Fruit fly (Drosophila melanogaster) whole organism, embryonic: ENCODE results near the gene CG7653.
A peak's percentile ranks its signal among the peaks of the same experiment; 100 is the strongest.

Experiments used
- Abd-B ChIP-seq: fragments of 200-800 bp; sonication (Bioruptor generic); optimal IDR thresholded peaks from 2 replicates; lab custom pipeline; 2018; ENCODE audit warnings: missing biosample characterization, mild to moderate bottlenecking, missing genetic modification characterization, moderate library complexity
- Ada2b ChIP-seq: fragments of 200-800 bp; sonication (Bioruptor generic); IDR thresholded peaks from 2 replicates; pipeline ENCODE4 v1.3.6; 2022; ENCODE audit warnings: missing biosample characterization, missing genetic modification characterization
- Blimp-1 ChIP-seq: fragments of 200-800 bp; sonication (Bioruptor generic); optimal IDR thresholded peaks from 3 replicates; lab custom pipeline; 2018; ENCODE audit warnings: missing biosample characterization, missing genetic modification characterization, mild to moderate bottlenecking, moderate library complexity, missing genetic modification reagents
- Bteb2 ChIP-seq: fragments of 200-800 bp; sonication (Bioruptor generic); optimal IDR thresholded peaks from 2 replicates; lab custom pipeline; 2016; ENCODE audit warnings: missing biosample characterization, missing genetic modification characterization
- C15 ChIP-seq: fragments of 200-800 bp; sonication (Bioruptor generic); IDR thresholded peaks from 3 replicates; pipeline ENCODE4 v1.3.6; 2022; ENCODE audit warnings: missing biosample characterization, missing genetic modification characterization
- CG10462 ChIP-seq: fragments of 200-800 bp; sonication (Bioruptor generic); optimal IDR thresholded peaks from 2 replicates; lab custom pipeline; 2016; ENCODE audit warnings: missing biosample characterization, missing genetic modification characterization
- CG13296 ChIP-seq: fragments of 200-800 bp; sonication (Bioruptor generic); optimal IDR thresholded peaks from 3 replicates; lab custom pipeline; 2018; ENCODE audit warnings: missing biosample characterization, mild to moderate bottlenecking, missing genetic modification characterization
- CG14050 ChIP-seq: fragments of 200-800 bp; sonication (Bioruptor generic); IDR thresholded peaks from 3 replicates; pipeline ENCODE4 v1.3.6; 2022; ENCODE audit warnings: missing biosample characterization, missing genetic modification characterization
- CG15269 ChIP-seq: fragments of 200-800 bp; sonication (Bioruptor generic); optimal IDR thresholded peaks from 2 replicates; lab custom pipeline; 2018; ENCODE audit warnings: missing biosample characterization, mild to moderate bottlenecking, missing genetic modification characterization, moderate library complexity
- CG16815 ChIP-seq: fragments of 200-800 bp; sonication (Bioruptor generic); optimal IDR thresholded peaks from 3 replicates; lab custom pipeline; 2017; ENCODE audit warnings: missing biosample characterization, mild to moderate bottlenecking, missing genetic modification characterization
- CG17802 ChIP-seq: fragments of 200-800 bp; sonication (Bioruptor generic); optimal IDR thresholded peaks from 2 replicates; lab custom pipeline; 2018; ENCODE audit warnings: missing biosample characterization, mild to moderate bottlenecking, missing genetic modification characterization, moderate library complexity
- CG2116 ChIP-seq: fragments of 200-800 bp; sonication (Bioruptor generic); optimal IDR thresholded peaks from 3 replicates; lab custom pipeline; 2018; ENCODE audit warnings: missing biosample characterization, mild to moderate bottlenecking, missing genetic modification characterization
- CG2120 ChIP-seq: fragments of 200-800 bp; sonication (Bioruptor generic); optimal IDR thresholded peaks from 3 replicates; lab custom pipeline; 2016; ENCODE audit warnings: missing biosample characterization, missing genetic modification characterization
- CG3065 ChIP-seq: fragments of 200-800 bp; sonication (Bioruptor generic); optimal IDR thresholded peaks from 2 replicates; lab custom pipeline; 2016; ENCODE audit warnings: missing biosample characterization, missing genetic modification characterization
- CG34422 ChIP-seq: fragments of 200-800 bp; sonication (Bioruptor generic); IDR thresholded peaks from 3 replicates; pipeline ENCODE4 v1.3.6; 2022; ENCODE audit warnings: missing biosample characterization, missing genetic modification characterization
- CG7357 ChIP-seq: fragments of 200-800 bp; sonication (Bioruptor generic); IDR thresholded peaks from 3 replicates; pipeline ENCODE4 v1.3.6; 2022; ENCODE audit warnings: missing biosample characterization, missing genetic modification characterization
- CG8290 ChIP-seq, 3 experiments: fragments of 200-800 bp; sonication (Bioruptor generic); optimal IDR thresholded peaks; 2 replicates each; lab custom pipeline; 2016 to 2019; ENCODE audit warnings: missing biosample characterization in 3 of 3, missing genetic modification characterization in 3 of 3, mild to moderate bottlenecking in 2 of 3, moderate library complexity in 1 of 3
- CG9609 ChIP-seq: fragments of 200-800 bp; sonication (Bioruptor generic); optimal IDR thresholded peaks from 3 replicates; lab custom pipeline; 2016; ENCODE audit warnings: missing biosample characterization, missing genetic modification characterization
- Chrac-16 ChIP-seq: fragments of 200-800 bp; sonication (Bioruptor generic); optimal IDR thresholded peaks from 3 replicates; lab custom pipeline; 2016; ENCODE audit warnings: missing biosample characterization, missing genetic modification characterization
- Dip2 ChIP-seq: fragments of 200-800 bp; sonication (Bioruptor generic); IDR thresholded peaks from 2 replicates; pipeline ENCODE4 v1.3.6; 2022; ENCODE audit warnings: missing biosample characterization, missing genetic modification characterization
- Fer1 ChIP-seq: fragments of 200-800 bp; sonication (Bioruptor generic); optimal IDR thresholded peaks from 2 replicates; lab custom pipeline; 2017; ENCODE audit warnings: missing biosample characterization, mild to moderate bottlenecking, missing genetic modification characterization
- Hr39 ChIP-seq: fragments of >200 bp; optimal IDR thresholded peaks from 2 replicates; lab custom pipeline; 2017
- Hr51 ChIP-seq, 2 experiments: fragments of 200-800 bp; sonication (Bioruptor generic); optimal IDR thresholded peaks; 2 replicates in 1 of 2; 3 replicates in 1 of 2; lab custom pipeline; 2016 to 2018; ENCODE audit warnings: missing biosample characterization in 2 of 2, missing genetic modification characterization in 2 of 2, mild to moderate bottlenecking in 1 of 2, moderate library complexity in 1 of 2
- Lhr ChIP-seq: fragments of 200-800 bp; sonication (Bioruptor generic); optimal IDR thresholded peaks from 3 replicates; lab custom pipeline; 2017; ENCODE audit warnings: mild to moderate bottlenecking, missing biosample characterization, missing genetic modification reagents, missing genetic modification characterization
- Mes4 ChIP-seq: fragments of 200-800 bp; sonication (Bioruptor generic); optimal IDR thresholded peaks from 2 replicates; lab custom pipeline; 2016; ENCODE audit warnings: missing biosample characterization, missing genetic modification characterization
- Myb ChIP-seq: fragments of 200-800 bp; sonication (Bioruptor generic); optimal IDR thresholded peaks from 2 replicates; lab custom pipeline; 2016; ENCODE audit warnings: missing biosample characterization, missing genetic modification characterization
- NFAT ChIP-seq: fragments of 200-800 bp; sonication (Bioruptor generic); IDR thresholded peaks from 2 replicates; pipeline ENCODE4 v1.3.6; 2022; ENCODE audit warnings: missing biosample characterization, missing genetic modification characterization
- NK7.1 ChIP-seq: fragments of 200-800 bp; sonication (Bioruptor generic); optimal IDR thresholded peaks from 3 replicates; lab custom pipeline; 2016; ENCODE audit warnings: missing biosample characterization, missing genetic modification characterization
- Nf-YB ChIP-seq: fragments of 200-800 bp; sonication (Bioruptor generic); optimal IDR thresholded peaks from 3 replicates; lab custom pipeline; 2019; ENCODE audit warnings: missing biosample characterization, mild to moderate bottlenecking, missing genetic modification characterization, moderate library complexity
- Oaz ChIP-seq: fragments of 200-800 bp; sonication (Bioruptor generic); IDR thresholded peaks from 2 replicates; pipeline ENCODE4 v1.3.6; 2022; ENCODE audit warnings: missing biosample characterization, missing genetic modification characterization
- Sox100B ChIP-seq: fragments of 200-800 bp; sonication (Bioruptor generic); optimal IDR thresholded peaks from 3 replicates; lab custom pipeline; 2018; ENCODE audit warnings: missing biosample characterization, mild to moderate bottlenecking, missing genetic modification characterization
- Tbp ChIP-seq: fragments of >200 bp; optimal IDR thresholded peaks from 2 replicates; lab custom pipeline; 2018; ENCODE audit warnings: missing biosample characterization, missing genetic modification characterization
- Trl ChIP-seq, 3 experiments: fragments of >200 bp in 2 of 3; fragments of 200-800 bp in 1 of 3; sonication (Bioruptor generic) in 1 of 3; optimal IDR thresholded peaks; 2 replicates in 1 of 3; 3 replicates in 2 of 3; lab custom pipeline; 2016 to 2017; ENCODE audit warnings: missing biosample characterization in 1 of 3, missing genetic modification characterization in 1 of 3
- Xrp1 ChIP-seq: fragments of 200-800 bp; sonication (Bioruptor generic); IDR thresholded peaks from 2 replicates; pipeline ENCODE4 v1.3.6; 2022; ENCODE audit warnings: missing biosample characterization, missing genetic modification characterization
- ara ChIP-seq: fragments of 200-800 bp; sonication (Bioruptor generic); IDR thresholded peaks from 2 replicates; pipeline ENCODE4 v1.3.6; 2022; ENCODE audit warnings: missing biosample characterization, missing genetic modification characterization
- ash1 ChIP-seq: fragments of 200-800 bp; sonication (Bioruptor generic); optimal IDR thresholded peaks from 2 replicates; lab custom pipeline; 2018; ENCODE audit warnings: missing biosample characterization, mild to moderate bottlenecking, missing genetic modification characterization
- az2 ChIP-seq: fragments of 200-800 bp; sonication (Bioruptor generic); optimal IDR thresholded peaks from 3 replicates; lab custom pipeline; 2016; ENCODE audit warnings: missing biosample characterization, missing genetic modification characterization
- br ChIP-seq: fragments of >200 bp; optimal IDR thresholded peaks from 2 replicates; lab custom pipeline; 2017
- btn ChIP-seq: fragments of 200-800 bp; sonication (Bioruptor generic); optimal IDR thresholded peaks from 2 replicates; lab custom pipeline; 2016; ENCODE audit warnings: missing biosample characterization, missing genetic modification characterization
- cato ChIP-seq: fragments of 200-800 bp; sonication (Bioruptor generic); optimal IDR thresholded peaks from 2 replicates; lab custom pipeline; 2016; ENCODE audit warnings: missing biosample characterization, missing genetic modification characterization, borderline replicate concordance
- corto ChIP-seq: fragments of 200-800 bp; sonication (Bioruptor generic); optimal IDR thresholded peaks from 2 replicates; lab custom pipeline; 2016; ENCODE audit warnings: missing biosample characterization, mild to moderate bottlenecking, missing genetic modification characterization, moderate library complexity
- dimm ChIP-seq: fragments of 200-800 bp; sonication (Bioruptor generic); IDR thresholded peaks from 2 replicates; pipeline ENCODE4 v1.3.6; 2022; ENCODE audit warnings: missing biosample characterization, missing genetic modification characterization
- dmrt99B ChIP-seq: fragments of 200-800 bp; sonication (Bioruptor generic); optimal IDR thresholded peaks from 2 replicates; lab custom pipeline; 2018; ENCODE audit warnings: missing biosample characterization, mild to moderate bottlenecking, missing genetic modification characterization, moderate library complexity
- gcm2 ChIP-seq: fragments of 200-800 bp; sonication (Bioruptor generic); optimal IDR thresholded peaks from 2 replicates; lab custom pipeline; 2016; ENCODE audit warnings: missing biosample characterization, missing genetic modification characterization
- onecut ChIP-seq: fragments of 200-800 bp; sonication (Bioruptor generic); IDR thresholded peaks from 2 replicates; pipeline ENCODE4 v1.3.6; 2022; ENCODE audit warnings: missing biosample characterization, missing genetic modification characterization
- repo ChIP-seq: fragments of 200-800 bp; sonication (Bioruptor generic); optimal IDR thresholded peaks from 2 replicates; lab custom pipeline; 2016; ENCODE audit warnings: missing biosample characterization, missing genetic modification characterization
- sens ChIP-seq: fragments of 200-800 bp; sonication (Bioruptor generic); peaks from one replicate; lab custom pipeline; 2016; ENCODE audit warnings: missing biosample characterization, missing genetic modification characterization
- ssp ChIP-seq: fragments of 200-800 bp; sonication (Bioruptor generic); IDR thresholded peaks from 2 replicates; pipeline ENCODE4 v1.3.6; 2022; ENCODE audit warnings: missing biosample characterization, missing genetic modification characterization
- sug ChIP-seq: fragments of 200-800 bp; optimal IDR thresholded peaks from 2 replicates; lab custom pipeline; 2019; ENCODE audit warnings: missing biosample characterization, mild to moderate bottlenecking, missing genetic modification characterization, moderate library complexity
- unpg ChIP-seq: fragments of 200-800 bp; sonication (Bioruptor generic); optimal IDR thresholded peaks from 3 replicates; lab custom pipeline; 2018; ENCODE audit warnings: missing biosample characterization, mild to moderate bottlenecking, missing genetic modification characterization, moderate library complexity

Gene CG7653

DNA sequence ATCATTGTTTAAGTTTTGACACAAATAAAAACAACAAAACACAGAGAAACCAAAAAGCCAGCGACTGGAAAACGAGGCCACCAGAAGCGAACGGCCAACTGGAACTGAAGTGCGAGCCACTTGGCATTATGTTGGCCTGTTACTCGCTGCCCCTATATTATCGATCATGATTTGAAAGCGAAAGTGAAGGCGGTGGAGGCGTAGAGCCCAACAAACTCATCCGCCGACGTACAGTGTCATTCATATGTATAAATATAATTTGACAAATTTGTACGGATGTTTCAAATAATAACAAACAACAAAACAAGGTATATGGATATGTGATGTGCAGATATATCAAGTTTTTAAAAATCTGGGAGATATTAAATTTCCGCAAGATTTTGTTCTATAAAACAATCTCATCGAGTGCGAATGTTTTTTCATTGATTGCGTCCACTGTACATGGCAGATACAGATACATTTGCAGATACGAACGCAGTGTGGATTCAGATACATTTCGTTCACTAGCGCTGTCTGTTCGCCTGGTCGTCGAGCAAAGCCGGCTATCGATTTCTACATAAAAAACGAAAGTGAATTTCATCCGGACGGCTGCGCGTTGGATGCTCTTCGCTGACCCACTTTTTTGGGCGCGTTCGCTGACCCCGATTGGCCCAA, 31.1 kb upstream of the CG7653 start (continued):
- TF ChIP-seq NFAT (GFP tag; lab: Robert Waterston, UW) = peak; percentile 81
- no peak for TF ChIP-seq br (lab: Kevin White, UChicago)
- peak; percentile 99 for TF ChIP-seq sens (GFP tag; lab: Kevin White, UChicago)
- TF ChIP-seq NK7.1 = peak; percentile 93
- TF ChIP-seq CG3065 = peak; percentile 93
- peak; percentile 88 for TF ChIP-seq CG17802 (tag; lab: Kevin White, UChicago)
- TF ChIP-seq CG9609 (GFP tag; lab: Kevin White, UChicago) = peak; percentile 94
- TF ChIP-seq az2 = peak; percentile 97
- TF ChIP-seq Sox100B = peak; percentile 96
- peak; percentile 88 for TF ChIP-seq CG16815 (GFP tag; lab: Kevin White, UChicago)
- peak; percentile 95 for TF ChIP-seq Chrac-16 (GFP tag; lab: Kevin White, UChicago)
- TF ChIP-seq ara (GFP tag; lab: Robert Waterston, UW) = peak; percentile 95
- no peak for TF ChIP-seq ash1
- peak; percentile 85 for TF ChIP-seq Myb
- TF ChIP-seq CG34422 (GFP tag; lab: Robert Waterston, UW) = peak; percentile 96
- TF ChIP-seq dimm = peak; percentile 87
- peak; percentile 80 for TF ChIP-seq Nf-YB (GFP tag; lab: Kevin White, UChicago)
- TF ChIP-seq Mes4 (GFP tag; lab: Kevin White, UChicago) = peak; percentile 91
- peak; percentile 95 for TF ChIP-seq gcm2
- peak; percentile 90 for TF ChIP-seq Lhr (GFP tag; lab: Kevin White, UChicago)
- TF ChIP-seq sug (tag; lab: Kevin White, UChicago) = no peak
- TF ChIP-seq onecut (GFP tag; lab: Robert Waterston, UW) = peak; percentile 94
- peak; percentile 93 to 99 for TF ChIP-seq Hr51 (GFP tag; optimal IDR thresholded peaks at IDR 0.05; lab: Kevin White, UChicago)
- TF ChIP-seq Abd-B (GFP tag; lab: Kevin White, UChicago) = peak; percentile 93
- no peak for TF ChIP-seq Trl (optimal IDR thresholded peaks at IDR 0.05; lab: Kevin White, UChicago)
- TF ChIP-seq Trl (GFP tag; optimal IDR thresholded peaks at IDR 0.05; lab: Kevin White, UChicago) = peak; percentile 97
- TF ChIP-seq CG2120 (GFP tag; lab: Kevin White, UChicago) = peak; percentile 95
- TF ChIP-seq CG7357 (GFP tag; lab: Robert Waterston, UW) = peak; percentile 89
- TF ChIP-seq btn (GFP tag; lab: Kevin White, UChicago) = peak; percentile 93
- TF ChIP-seq C15 = peak; percentile 92
- TF ChIP-seq CG8290 (GFP tag; optimal IDR thresholded peaks at IDR 0.05; lab: Kevin White, UChicago) = peak; percentile 79
- peak; percentile 55 to 95 for TF ChIP-seq CG8290 (tag; optimal IDR thresholded peaks at IDR 0.05; lab: Kevin White, UChicago)
- TF ChIP-seq Blimp-1 (GFP tag; lab: Kevin White, UChicago) = peak; percentile 100
- TF ChIP-seq Tbp = no peak
- TF ChIP-seq ssp (GFP tag; lab: Robert Waterston, UW) = peak; percentile 87
- peak; percentile 95 for TF ChIP-seq CG10462
- TF ChIP-seq unpg (GFP tag; lab: Kevin White, UChicago) = peak; percentile 98
- TF ChIP-seq Xrp1 = peak; percentile 98
- peak; percentile 95 for TF ChIP-seq repo (GFP tag; lab: Kevin White, UChicago)
- no peak for TF ChIP-seq Hr39 (lab: Kevin White, UChicago)
- TF ChIP-seq corto (GFP tag; lab: Kevin White, UChicago) = peak; percentile 88
- TF ChIP-seq CG14050 = peak; percentile 95
- TF ChIP-seq Dip2 (GFP tag; lab: Robert Waterston, UW) = peak; percentile 64
- TF ChIP-seq Bteb2 = peak; percentile 96
- peak; percentile 95 for TF ChIP-seq cato (GFP tag; lab: Kevin White, UChicago)
- TF ChIP-seq dmrt99B (tag; lab: Kevin White, UChicago) = peak; percentile 97
- peak; percentile 84 for TF ChIP-seq CG2116 (GFP tag; lab: Kevin White, UChicago)
- TF ChIP-seq CG15269 (tag; lab: Kevin White, UChicago) = peak; percentile 97
- peak; percentile 93 for TF ChIP-seq Fer1 (GFP tag; lab: Kevin White, UChicago)
- TF ChIP-seq Ada2b = peak; percentile 93
- peak; percentile 91 for TF ChIP-seq Oaz (GFP tag; lab: Robert Waterston, UW)
- peak; percentile 95 for TF ChIP-seq CG13296 (GFP tag; lab: Kevin White, UChicago)
